Worm (Caenorhabditis elegans): ENCODE results near the gene C28A5.6.

The C28A5.6 gene

DNA sequence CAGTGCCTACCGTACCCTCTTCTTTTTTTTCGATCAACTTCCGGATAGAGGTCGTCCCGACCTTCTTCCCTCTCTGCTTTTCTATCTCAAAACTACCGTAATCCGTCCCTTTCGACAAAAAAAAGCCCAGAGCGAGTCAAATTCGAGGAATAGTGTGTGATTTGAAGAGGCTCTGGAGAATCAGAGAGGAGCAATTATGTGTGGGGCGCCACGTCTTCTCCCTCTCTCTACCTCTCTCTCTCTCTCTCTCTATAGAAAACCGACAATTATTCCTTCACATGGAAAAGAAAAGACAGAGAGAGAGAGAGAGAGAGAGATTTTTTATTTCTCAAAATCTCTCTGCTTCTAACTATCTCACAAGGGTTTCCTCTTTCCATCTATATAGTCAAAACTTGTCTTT lies 27.3 kb upstream of the C28A5.6 start:
- TF ChIP-seq ceh-2 (tag; optimal IDR thresholded peaks at IDR 0.05) (no peak), ref-2 (tag; optimal IDR thresholded peaks at IDR 0.05) (peak; percentile 20), pha-2 (tag; optimal IDR thresholded peaks at IDR 0.05) (no peak), pha-4 (tag; optimal IDR thresholded peaks at IDR 0.05) (no peak), ceh-19 (GFP tag; optimal IDR thresholded peaks at IDR 0.05) (no peak), nhr-232 (tag; optimal IDR thresholded peaks at IDR 0.05) (no peak), ceh-48 (tag; optimal IDR thresholded peaks at IDR 0.05) (no peak), F13H6.1 (tag; optimal IDR thresholded peaks at IDR 0.05) (peak; percentile 14), hlh-30 (tag; optimal IDR thresholded peaks at IDR 0.05; ENCODE audit: insufficient read depth) (no peak), fkh-6 (tag; optimal IDR thresholded peaks at IDR 0.05) (no peak), ttx-3 (tag; optimal IDR thresholded peaks at IDR 0.05) (no peak), nfya-1 (tag; optimal IDR thresholded peaks at IDR 0.05) (peak; percentile 16)

- TF ChIP-seq C08G9.2 (tag; optimal IDR thresholded peaks at IDR 0.05) (no peak), ref-2 (tag; optimal IDR thresholded peaks at IDR 0.05) (peak; percentile 50)
These were observed 25.6 kb upstream of the C28A5.6 start for ce11 chrIII:4454919-4455318.

- TF ChIP-seq ceh-22 (tag; optimal IDR thresholded peaks at IDR 0.05) (no peak), lin-11 (tag; optimal IDR thresholded peaks at IDR 0.05) (no peak), fkh-6 (tag; optimal IDR thresholded peaks at IDR 0.05) (no peak), syd-9 (tag; optimal IDR thresholded peaks at IDR 0.05) (no peak), T23F11.4 (GFP tag; optimal IDR thresholded peaks at IDR 0.05) (no peak), K02D7.2 (tag; optimal IDR thresholded peaks at IDR 0.05) (no peak), ets-4 (tag; optimal IDR thresholded peaks at IDR 0.05) (no peak), ceh-6 (GFP tag; optimal IDR thresholded peaks at IDR 0.05) (no peak), ceh-18 (tag; optimal IDR thresholded peaks at IDR 0.05) (no peak), rnt-1 (tag; optimal IDR thresholded peaks at IDR 0.05) (no peak), eyg-1 (tag; optimal IDR thresholded peaks at IDR 0.05) (no peak), pat-9 (tag; optimal IDR thresholded peaks at IDR 0.05) (no peak)
These were observed 24.5 kb upstream of the C28A5.6 start for ce11 chrIII:4453768-4454167.

- TF ChIP-seq nfya-1 (tag; optimal IDR thresholded peaks at IDR 0.05) = peak; percentile 91
- TF ChIP-seq tbx-2 (tag; optimal IDR thresholded peaks at IDR 0.05) = no peak
These were observed 24.0 kb upstream of the C28A5.6 start for ce11 chrIII:4453301-4453700.

- no peak for TF ChIP-seq pax-1 (tag; optimal IDR thresholded peaks at IDR 0.05)
- TF ChIP-seq odd-2 (tag; optimal IDR thresholded peaks at IDR 0.05) = no peak
- peak; percentile 66 for TF ChIP-seq ceh-31 (tag; optimal IDR thresholded peaks at IDR 0.05)
- TF ChIP-seq sdc-2 (tag; optimal IDR thresholded peaks at IDR 0.05) = no peak
- TF ChIP-seq tbx-7 (tag; optimal IDR thresholded peaks at IDR 0.05) = no peak
These were observed 23.4 kb upstream of the C28A5.6 start for ce11 chrIII:4452749-4453148.

DNA sequence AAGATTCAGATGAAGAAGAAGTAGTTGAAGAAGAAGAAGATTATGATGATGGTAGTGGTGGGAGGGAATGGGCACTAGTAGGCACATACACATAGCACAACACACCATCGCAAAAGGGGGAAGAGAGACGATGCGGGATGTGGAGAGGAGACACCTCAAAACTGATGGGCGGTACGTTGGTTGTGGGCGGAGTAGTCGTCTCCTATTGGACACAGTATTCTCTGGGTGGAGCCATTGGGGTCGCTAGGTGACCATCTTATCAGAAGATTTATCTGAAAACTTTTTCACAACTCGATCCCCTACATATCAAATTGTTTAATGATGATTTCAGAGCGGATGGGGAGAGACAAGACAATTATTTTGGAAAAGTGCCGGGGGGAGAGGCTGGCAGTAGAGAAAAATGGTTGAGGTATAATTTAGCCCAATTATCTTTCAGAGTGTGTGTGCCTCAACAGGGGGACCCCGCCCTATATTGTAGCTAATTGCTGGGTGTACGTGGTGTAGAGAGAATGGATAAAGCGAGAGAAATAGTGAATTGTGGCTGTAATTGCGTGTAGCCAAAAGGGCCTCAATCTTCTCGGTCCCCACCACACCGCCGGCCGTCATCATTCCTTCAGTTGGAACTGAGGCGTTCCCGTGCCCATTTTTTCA lies 21.6 kb upstream of the C28A5.6 start:
- TF ChIP-seq hlh-8 (tag; optimal IDR thresholded peaks at IDR 0.05) (no peak), ceh-31 (tag; optimal IDR thresholded peaks at IDR 0.05) (peak; percentile 79), fkh-6 (tag; optimal IDR thresholded peaks at IDR 0.05) (peak; percentile 40), tbx-2 (tag; optimal IDR thresholded peaks at IDR 0.05) (peak; percentile 11), nfya-1 (tag; optimal IDR thresholded peaks at IDR 0.05) (peak; percentile 66)
